Fruit fly (Drosophila melanogaster) whole organism, embryonic: ENCODE measurements around the gene Pvf3.

Experiments
- Abd-B ChIP-seq: fragments of 200-800 bp; sonication (Bioruptor generic); optimal IDR thresholded peaks from 2 replicates; lab custom pipeline; 2018; ENCODE audit warnings: missing biosample characterization, mild to moderate bottlenecking, missing genetic modification characterization, moderate library complexity
- Adf1 ChIP-seq: fragments of 200-800 bp; sonication (Bioruptor generic); IDR thresholded peaks from 2 replicates; pipeline ENCODE4 v1.3.6; 2022; ENCODE audit warnings: missing biosample characterization, missing genetic modification characterization
- Bteb2 ChIP-seq: fragments of 200-800 bp; sonication (Bioruptor generic); optimal IDR thresholded peaks from 2 replicates; lab custom pipeline; 2016; ENCODE audit warnings: missing biosample characterization, missing genetic modification characterization
- CG10209 ChIP-seq: fragments of 200-800 bp; sonication (Bioruptor generic); optimal IDR thresholded peaks from 3 replicates; lab custom pipeline; 2017; ENCODE audit warnings: missing biosample characterization, mild to moderate bottlenecking, missing genetic modification characterization, missing genetic modification reagents
- CG11560 ChIP-seq: fragments of 200-800 bp; sonication (Bioruptor generic); IDR thresholded peaks from 3 replicates; pipeline ENCODE4 v1.3.6; 2022; ENCODE audit warnings: missing biosample characterization, missing genetic modification characterization
- CG12104 ChIP-seq: fragments of 200-800 bp; sonication (Bioruptor generic); optimal IDR thresholded peaks from 3 replicates; lab custom pipeline; 2016; ENCODE audit warnings: missing biosample characterization, missing genetic modification characterization
- CG12769 ChIP-seq: fragments of 200-800 bp; sonication (Bioruptor generic); optimal IDR thresholded peaks from 2 replicates; lab custom pipeline; 2019; ENCODE audit warnings: missing biosample characterization, mild to moderate bottlenecking, missing genetic modification characterization, moderate library complexity
- CG13287 ChIP-seq: fragments of 200-800 bp; sonication (Bioruptor generic); IDR thresholded peaks from 2 replicates; pipeline ENCODE4 v1.3.6; 2022; ENCODE audit warnings: missing biosample characterization, missing genetic modification characterization; ENCODE audit not compliant: partially characterized antibody
- CG13894 ChIP-seq: fragments of 200-800 bp; sonication (Bioruptor generic); optimal IDR thresholded peaks from 3 replicates; lab custom pipeline; 2018; ENCODE audit warnings: missing biosample characterization, mild to moderate bottlenecking, missing genetic modification characterization, moderate library complexity
- CG14710 ChIP-seq: fragments of 200-800 bp; sonication (Bioruptor generic); optimal IDR thresholded peaks from 3 replicates; lab custom pipeline; 2019; ENCODE audit warnings: missing biosample characterization, mild to moderate bottlenecking, missing genetic modification characterization, moderate library complexity
- CG14965 ChIP-seq: fragments of 200-800 bp; sonication (Bioruptor generic); optimal IDR thresholded peaks from 2 replicates; lab custom pipeline; 2016; ENCODE audit warnings: missing biosample characterization, missing genetic modification characterization, borderline replicate concordance
- CG1603 ChIP-seq: fragments of 200-800 bp; sonication (Bioruptor generic); optimal IDR thresholded peaks from 2 replicates; lab custom pipeline; 2019; ENCODE audit warnings: missing biosample characterization, mild to moderate bottlenecking, missing genetic modification characterization, moderate library complexity
- CG18599 ChIP-seq: fragments of 200-800 bp; sonication (Bioruptor generic); optimal IDR thresholded peaks from 3 replicates; lab custom pipeline; 2017; ENCODE audit warnings: missing biosample characterization, missing genetic modification characterization, mild to moderate bottlenecking, moderate library complexity, missing genetic modification reagents
- CG33213 ChIP-seq: fragments of 200-800 bp; sonication (Bioruptor generic); optimal IDR thresholded peaks from 3 replicates; lab custom pipeline; 2016; ENCODE audit warnings: missing biosample characterization, missing genetic modification characterization
- CG6254 ChIP-seq: fragments of 200-800 bp; sonication (Bioruptor generic); optimal IDR thresholded peaks from 3 replicates; lab custom pipeline; 2017; ENCODE audit warnings: mild to moderate bottlenecking, missing biosample characterization, missing genetic modification reagents, missing genetic modification characterization
- CG6791 ChIP-seq: fragments of 200-800 bp; sonication (Bioruptor generic); IDR thresholded peaks from 3 replicates; pipeline ENCODE4 v1.3.6; 2022; ENCODE audit warnings: missing biosample characterization, missing genetic modification characterization; ENCODE audit not compliant: partially characterized antibody
- CG7928 ChIP-seq: fragments of 200-800 bp; sonication (Bioruptor generic); optimal IDR thresholded peaks from 2 replicates; lab custom pipeline; 2017; ENCODE audit warnings: missing biosample characterization, mild to moderate bottlenecking, missing genetic modification characterization
- CG8281 ChIP-seq: fragments of 200-800 bp; sonication (Bioruptor generic); optimal IDR thresholded peaks from 2 replicates; lab custom pipeline; 2018; ENCODE audit warnings: missing biosample characterization, mild to moderate bottlenecking, missing genetic modification characterization, moderate library complexity
- CG8388 ChIP-seq: fragments of 200-800 bp; sonication (Bioruptor generic); optimal IDR thresholded peaks from 2 replicates; lab custom pipeline; 2019; ENCODE audit warnings: missing biosample characterization, mild to moderate bottlenecking, missing genetic modification characterization, moderate library complexity
- CG8478 ChIP-seq: fragments of >200 bp; optimal IDR thresholded peaks from 2 replicates; lab custom pipeline; 2018
- Camta ChIP-seq: fragments of 200-800 bp; sonication (Bioruptor generic); optimal IDR thresholded peaks from 2 replicates; lab custom pipeline; 2016; ENCODE audit warnings: missing biosample characterization, missing genetic modification characterization
- Chrac-16 ChIP-seq: fragments of 200-800 bp; sonication (Bioruptor generic); optimal IDR thresholded peaks from 3 replicates; lab custom pipeline; 2016; ENCODE audit warnings: missing biosample characterization, missing genetic modification characterization
- D19A ChIP-seq: fragments of 200-800 bp; optimal IDR thresholded peaks from 3 replicates; lab custom pipeline; 2019; ENCODE audit warnings: missing biosample characterization, mild to moderate bottlenecking, missing genetic modification characterization, moderate library complexity
- Dip2 ChIP-seq: fragments of 200-800 bp; sonication (Bioruptor generic); IDR thresholded peaks from 2 replicates; pipeline ENCODE4 v1.3.6; 2022; ENCODE audit warnings: missing biosample characterization, missing genetic modification characterization
- Dll ChIP-seq: fragments of 200-800 bp; sonication (Bioruptor generic); IDR thresholded peaks from 4 replicates; pipeline ENCODE4 v1.3.6; 2022; ENCODE audit warnings: missing biosample characterization, missing genetic modification characterization; ENCODE audit not compliant: partially characterized antibody
- Eip74EF ChIP-seq, 2 experiments: fragments of 200-800 bp in 1 of 2; fragments of >200 bp in 1 of 2; sonication (Bioruptor generic) in 1 of 2; optimal IDR thresholded peaks; 2 replicates each; lab custom pipeline; 2017 to 2019; ENCODE audit warnings: missing biosample characterization in 2 of 2, missing genetic modification characterization in 2 of 2, mild to moderate bottlenecking in 1 of 2, moderate library complexity in 1 of 2
- Hand ChIP-seq: fragments of 200-800 bp; sonication (Bioruptor generic); optimal IDR thresholded peaks from 2 replicates; lab custom pipeline; 2017; ENCODE audit warnings: mild to moderate bottlenecking, missing biosample characterization, missing genetic modification reagents, missing genetic modification characterization
- HmgZ ChIP-seq: fragments of 200-800 bp; sonication (Bioruptor generic); optimal IDR thresholded peaks from 2 replicates; lab custom pipeline; 2018; ENCODE audit warnings: missing biosample characterization, mild to moderate bottlenecking, missing genetic modification characterization
- Mad ChIP-seq: fragments of 200-800 bp; sonication (Bioruptor generic); optimal IDR thresholded peaks from 2 replicates; lab custom pipeline; 2016; ENCODE audit warnings: missing biosample characterization, missing genetic modification characterization
- Mes4 ChIP-seq: fragments of 200-800 bp; sonication (Bioruptor generic); optimal IDR thresholded peaks from 2 replicates; lab custom pipeline; 2016; ENCODE audit warnings: missing biosample characterization, missing genetic modification characterization
- Nf-YA ChIP-seq: fragments of 200-800 bp; sonication (Bioruptor generic); IDR thresholded peaks from 2 replicates; pipeline ENCODE4 v1.3.6; 2022; ENCODE audit warnings: missing biosample characterization, missing genetic modification characterization
- NfI ChIP-seq: fragments of 200-800 bp; sonication (Bioruptor generic); optimal IDR thresholded peaks from 3 replicates; lab custom pipeline; 2018; ENCODE audit warnings: missing biosample characterization, mild to moderate bottlenecking, missing genetic modification characterization, moderate library complexity
- Rfx ChIP-seq: fragments of 200-800 bp; sonication (Bioruptor generic); IDR thresholded peaks from 2 replicates; pipeline ENCODE4 v1.3.6; 2022; ENCODE audit warnings: missing biosample characterization, missing genetic modification characterization
- Scr ChIP-seq: fragments of 200-800 bp; sonication (Bioruptor generic); IDR thresholded peaks from 2 replicates; pipeline ENCODE4 v1.3.6; 2022; ENCODE audit warnings: missing biosample characterization, missing genetic modification characterization; ENCODE audit not compliant: partially characterized antibody
- Sox100B ChIP-seq: fragments of 200-800 bp; sonication (Bioruptor generic); optimal IDR thresholded peaks from 3 replicates; lab custom pipeline; 2018; ENCODE audit warnings: missing biosample characterization, mild to moderate bottlenecking, missing genetic modification characterization
- Vsx1 ChIP-seq: fragments of 200-800 bp; sonication (Bioruptor generic); optimal IDR thresholded peaks from 2 replicates; lab custom pipeline; 2017; ENCODE audit warnings: missing biosample characterization, mild to moderate bottlenecking, missing genetic modification characterization, missing genetic modification reagents
- ac ChIP-seq: fragments of 200-800 bp; sonication (Bioruptor generic); optimal IDR thresholded peaks from 3 replicates; lab custom pipeline; 2017; ENCODE audit warnings: missing biosample characterization, mild to moderate bottlenecking, missing genetic modification characterization
- ato ChIP-seq: fragments of 200-800 bp; sonication (Bioruptor generic); IDR thresholded peaks from 2 replicates; pipeline ENCODE4 v1.3.6; 2022; ENCODE audit warnings: missing biosample characterization, missing genetic modification characterization; ENCODE audit not compliant: partially characterized antibody
- cas ChIP-seq: fragments of 200-800 bp; sonication (Bioruptor generic); IDR thresholded peaks from 2 replicates; pipeline ENCODE4 v1.3.6; 2022; ENCODE audit warnings: missing biosample characterization, missing genetic modification characterization
- chm ChIP-seq: fragments of 200-800 bp; sonication (Bioruptor generic); IDR thresholded peaks from 2 replicates; pipeline ENCODE4 v1.3.6; 2022; ENCODE audit warnings: missing biosample characterization, missing genetic modification characterization
- dpn ChIP-seq, 2 experiments: fragments of 200-800 bp; sonication (Bioruptor generic); optimal IDR thresholded peaks; 3 replicates each; lab custom pipeline; 2016; ENCODE audit warnings: missing biosample characterization in 2 of 2, missing genetic modification characterization in 2 of 2
- esg ChIP-seq: fragments of 200-800 bp; sonication (Bioruptor generic); conservative IDR thresholded peaks from 2 replicates; pipeline ENCODE4 v1.3.6; 2022; ENCODE audit warnings: missing biosample characterization, missing genetic modification characterization
- eve ChIP-seq, 2 experiments: fragments of >200 bp; optimal IDR thresholded peaks; 2 replicates each; lab custom pipeline; 2017; ENCODE audit warnings: missing biosample characterization in 2 of 2, missing genetic modification characterization in 2 of 2
- ham ChIP-seq: fragments of 200-800 bp; sonication (Bioruptor generic); IDR thresholded peaks from 2 replicates; pipeline ENCODE4 v1.3.6; 2022; ENCODE audit warnings: missing biosample characterization, missing genetic modification characterization
- pan ChIP-seq, 4 experiments: fragments of >200 bp in 3 of 4; fragments of 200-800 bp in 1 of 4; sonication (Bioruptor generic) in 1 of 4; optimal IDR thresholded peaks in 3 of 4; IDR thresholded peaks in 1 of 4; 2 replicates each; pipeline versions ENCODE4 v1.3.6 to Lab custom; 2017 to 2022; ENCODE audit warnings: missing biosample characterization in 2 of 4, missing genetic modification characterization in 2 of 4, mixed read lengths in 1 of 4
- so ChIP-seq: fragments of 200-800 bp; sonication (Bioruptor generic); IDR thresholded peaks from 3 replicates; pipeline ENCODE4 v1.3.6; 2022; ENCODE audit warnings: missing biosample characterization, missing genetic modification characterization
- tx ChIP-seq: fragments of 200-800 bp; sonication (Bioruptor generic); optimal IDR thresholded peaks from 2 replicates; lab custom pipeline; 2016; ENCODE audit warnings: missing biosample characterization, missing genetic modification characterization
- wor ChIP-seq: fragments of 200-800 bp; sonication (Bioruptor generic); IDR thresholded peaks from 2 replicates; pipeline ENCODE4 v1.3.6; 2022; ENCODE audit warnings: missing biosample characterization, missing genetic modification characterization

Pvf3 gene

DNA sequence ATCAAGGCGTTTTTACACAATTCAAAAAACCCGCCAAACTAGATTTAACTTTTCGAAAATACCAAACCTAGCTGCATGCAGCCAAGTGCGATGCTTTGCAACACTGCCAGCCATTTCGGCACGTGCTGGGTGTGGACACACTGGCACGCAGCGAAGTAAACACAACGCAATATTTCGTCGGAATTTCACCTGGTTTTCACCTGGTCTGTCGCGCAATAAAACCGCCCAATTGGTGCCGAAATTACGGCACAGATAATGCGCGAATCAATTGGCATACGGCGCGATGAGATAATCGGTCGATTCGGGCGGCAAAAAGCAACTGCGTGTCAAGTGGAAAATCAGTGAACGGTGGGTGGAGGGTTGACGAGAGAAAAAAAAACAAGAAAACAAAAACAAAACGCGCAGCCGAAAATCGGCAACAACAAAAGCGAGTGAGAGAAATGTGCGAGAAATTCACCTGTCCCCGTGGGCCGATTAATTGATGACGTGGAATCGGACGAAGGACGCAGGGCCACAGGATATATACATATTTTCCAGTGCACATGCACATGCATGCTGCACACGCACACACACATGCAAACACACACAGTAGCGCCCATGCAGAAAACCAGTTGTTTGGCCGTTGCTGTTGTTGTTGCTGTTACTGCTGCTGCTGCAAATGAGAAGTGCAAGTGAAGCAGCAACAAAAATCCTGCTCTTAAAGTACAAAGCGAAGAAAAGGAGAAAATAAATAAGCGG, 101.1 kb downstream of the Pvf3 start, which contains the start of gene Mnn1 (continued):
- TF ChIP-seq CG33213 (GFP tag; lab: Kevin White, UChicago) (peak; percentile 66), esg (GFP tag; lab: Robert Waterston, UW) (no peak), CG11560 (tag; lab: Robert Waterston, UW) (no peak), chm (GFP tag; lab: Robert Waterston, UW) (no peak), CG14965 (GFP tag; lab: Kevin White, UChicago) (no peak), Eip74EF (GFP tag; optimal IDR thresholded peaks at IDR 0.05; lab: Kevin White, UChicago) (no peak), Nf-YA (GFP tag; lab: Robert Waterston, UW) (no peak), Adf1 (GFP tag; lab: Robert Waterston, UW) (no peak), wor (GFP tag; lab: Robert Waterston, UW) (no peak), HmgZ (peak; percentile 89), Rfx (GFP tag; lab: Robert Waterston, UW) (peak; percentile 72), CG12769 (tag; lab: Kevin White, UChicago) (no peak), CG8281 (no peak), CG8478 (lab: Kevin White, UChicago) (no peak), Abd-B (GFP tag; lab: Kevin White, UChicago) (no peak), so (no peak), Dll (GFP tag; lab: Robert Waterston, UW) (peak; percentile 56; the same call in 3 of the 4 replicates), Vsx1 (GFP tag; lab: Kevin White, UChicago) (no peak), Bteb2 (GFP tag; lab: Kevin White, UChicago) (peak; percentile 32), Camta (GFP tag; lab: Kevin White, UChicago) (peak; percentile 4), Mes4 (GFP tag; lab: Kevin White, UChicago) (no peak), Sox100B (no peak), CG10209 (GFP tag; lab: Kevin White, UChicago) (peak; percentile 33), pan (optimal IDR thresholded peaks at IDR 0.05; lab: Kevin White, UChicago) (no peak), pan (GFP tag; optimal IDR thresholded peaks at IDR 0.05 in 1 of 2, IDR thresholded peaks at IDR 0.05 in 1 of 2) (peak in 1 of 2 experiments; percentile 33), tx (peak; percentile 51), cas (GFP tag; lab: Robert Waterston, UW) (no peak), D19A (tag; lab: Kevin White, UChicago) (no peak), ham (no peak), ac (GFP tag; lab: Kevin White, UChicago) (peak; percentile 34), CG18599 (GFP tag; lab: Kevin White, UChicago) (no peak), CG8388 (no peak), CG13287 (GFP tag; lab: Robert Waterston, UW) (peak; percentile 66), Mad (peak; percentile 4), CG12104 (GFP tag; lab: Kevin White, UChicago) (no peak), CG6254 (GFP tag; lab: Kevin White, UChicago) (peak; percentile 44), CG14710 (tag; lab: Kevin White, UChicago) (peak; percentile 100), eve (GFP tag; optimal IDR thresholded peaks at IDR 0.05; lab: Kevin White, UChicago) (no peak), CG6791 (peak; percentile 53; the same call in 2 of the 3 replicates), dpn (GFP tag; optimal IDR thresholded peaks at IDR 0.05; lab: Kevin White, UChicago) (peak; percentile 55 to 66), NfI (GFP tag; lab: Kevin White, UChicago) (peak; percentile 57), Scr (GFP tag; lab: Robert Waterston, UW) (peak; percentile 51), CG1603 (tag; lab: Kevin White, UChicago) (peak; percentile 89), ato (no peak), Dip2 (GFP tag; lab: Robert Waterston, UW) (no peak), CG7928 (GFP tag; lab: Kevin White, UChicago) (no peak), CG13894 (tag; lab: Kevin White, UChicago) (no peak), Hand (GFP tag; lab: Kevin White, UChicago) (no peak), Chrac-16 (GFP tag; lab: Kevin White, UChicago) (peak; percentile 23)
